1 worm cellular context compared by ENCODE assay signal in genomic region chrV:10711829-10712607, ce11.
TF ChIP-seq lines count a peak whose summit lies in the region.

No protein-coding gene starts in this region.

TF ChIP-seq in whole organism, L1 larva, 84 proteins besides CTCF, POLR2A, EP300 and RAD21 (continued from another document):
- no peak for TF ChIP-seq C04F5.9 (tag; optimal IDR thresholded peaks at IDR 0.05; lab: Kevin White, UChicago)
- no peak for TF ChIP-seq mab-9 (GFP tag; IDR thresholded peaks at IDR 0.05; lab: Robert Waterston, UW)
- TF ChIP-seq isw-1 (GFP tag; IDR thresholded peaks at IDR 0.05; lab: Robert Waterston, UW) = no peak
- no peak for TF ChIP-seq fos-1 (tag; optimal IDR thresholded peaks at IDR 0.05; lab: Kevin White, UChicago)
- TF ChIP-seq alr-1 (tag; optimal IDR thresholded peaks at IDR 0.05; lab: Kevin White, UChicago; ENCODE audit: borderline replicate concordance) = no peak
- TF ChIP-seq tbx-2 (tag; optimal IDR thresholded peaks at IDR 0.05; lab: Kevin White, UChicago) = peak; percentile 39
- peak in 1 of 2 experiments; percentile 39 for TF ChIP-seq lin-35 (GFP tag; optimal IDR thresholded peaks at IDR 0.05; lab: Kevin White, UChicago)
- TF ChIP-seq unc-30 (tag; optimal IDR thresholded peaks at IDR 0.05; lab: Kevin White, UChicago) = no peak
- TF ChIP-seq ztf-4 (tag; optimal IDR thresholded peaks at IDR 0.05; lab: Kevin White, UChicago) = no peak
- no peak for TF ChIP-seq hlh-17 (GFP tag; optimal IDR thresholded peaks at IDR 0.05; lab: Kevin White, UChicago; ENCODE audit: borderline replicate concordance)
- peak; percentile 64 for TF ChIP-seq nhr-85 (tag; lab: Kevin White, UChicago)
- TF ChIP-seq blmp-1 (tag; optimal IDR thresholded peaks at IDR 0.05; lab: Kevin White, UChicago) = peak; percentile 56
- TF ChIP-seq ceh-90 (tag; optimal IDR thresholded peaks at IDR 0.05; lab: Kevin White, UChicago) = no peak
